Worm (Caenorhabditis elegans) whole organism, mixed stage, embryonic: Measurements from ENCODE around the gene ckb-2.

Source experiments
- ceh-39 ChIP-seq: fragments of 150-350 bp; optimal IDR thresholded peaks from 2 replicates; lab custom pipeline; 2014; ENCODE audit warnings: missing biosample characterization, missing genetic modification characterization
- nhr-237 ChIP-seq: fragments of 150-350 bp; optimal IDR thresholded peaks from 2 replicates; lab custom pipeline; 2014; ENCODE audit warnings: missing biosample characterization, missing genetic modification characterization
- unc-39 ChIP-seq: fragments of 150-350 bp; optimal IDR thresholded peaks from 2 replicates; lab custom pipeline; 2014; ENCODE audit warnings: missing biosample characterization, missing genetic modification characterization
- unc-62 ChIP-seq: fragments of 150-350 bp; optimal IDR thresholded peaks from 2 replicates; lab custom pipeline; 2014; ENCODE audit warnings: missing biosample characterization, missing genetic modification reagents, missing genetic modification characterization
- ztf-11 ChIP-seq: fragments of 150-350 bp; optimal IDR thresholded peaks from 2 replicates; lab custom pipeline; 2014; ENCODE audit warnings: missing biosample characterization, missing genetic modification characterization

DNA sequence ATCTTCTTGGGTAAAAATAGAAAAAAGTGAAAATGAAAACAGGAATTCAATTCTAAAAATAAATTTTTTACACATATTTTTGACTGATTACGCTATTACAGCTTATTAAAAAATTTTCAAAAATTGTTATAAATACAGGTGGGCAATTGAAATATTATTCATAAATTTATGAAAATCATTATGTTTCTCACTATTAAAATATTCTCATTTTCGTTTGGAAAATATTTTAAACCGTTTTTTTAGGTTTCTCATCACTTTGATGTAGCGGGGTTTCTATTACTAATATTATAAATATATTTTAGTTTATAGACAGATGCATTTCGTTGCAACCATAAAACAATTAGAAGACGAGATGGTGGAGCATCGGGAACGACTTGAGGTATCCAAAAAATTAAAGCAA, 29.4 kb downstream of the ckb-2 start, which contains the start of gene R07E5.5:
- TF ChIP-seq unc-62 (GFP tag; lab: Kevin White, UChicago), result no peak
- TF ChIP-seq ztf-11 (tag; lab: Kevin White, UChicago), result no peak
- TF ChIP-seq ceh-39 (tag; lab: Kevin White, UChicago), result no peak
- no peak for TF ChIP-seq unc-39 (tag; lab: Kevin White, UChicago)
- no peak for TF ChIP-seq nhr-237 (tag; lab: Kevin White, UChicago)
